Worm (Caenorhabditis elegans) whole organism, L4/young adult: Measurements from ENCODE around the gene med-2.

Experiments
- W03F9.2 ChIP-seq: fragments of 150-350 bp; optimal IDR thresholded peaks from 2 replicates; lab custom pipeline; 2014; ENCODE audit warnings: missing biosample characterization, missing genetic modification characterization
- dao-5 ChIP-seq: sonication (generic microtip); optimal IDR thresholded peaks from 2 replicates; lab custom pipeline; 2016; ENCODE audit warnings: missing genotype, missing genetic modification characterization, moderate library complexity, missing compliant biosample characterization
- him-1 ChIP-seq: sonication (generic microtip); optimal IDR thresholded peaks from 2 replicates; lab custom pipeline; 2016; ENCODE audit warnings: missing genotype, missing genetic modification reagents, missing genetic modification characterization, missing compliant biosample characterization

ce11 chrIII:6872534-6873150, 11.7 kb upstream of the med-2 start, which contains the start of gene K04C2.3:
- TF ChIP-seq him-1 (tag; lab: Kevin White, UChicago) (peak; percentile 4), W03F9.2 (tag; lab: Kevin White, UChicago) (no peak), dao-5 (tag; lab: Kevin White, UChicago) (no peak)
